Worm (Caenorhabditis elegans) whole organism, L3 larva: ENCODE measurements around the gene moc-1.

Source experiments
- R02D3.7 ChIP-seq: fragments of 150-350 bp; optimal IDR thresholded peaks from 2 replicates; lab custom pipeline; 2014; ENCODE audit warnings: missing biosample characterization, missing genetic modification characterization
- aly-2 ChIP-seq: fragments of 150-350 bp; optimal IDR thresholded peaks from 2 replicates; lab custom pipeline; 2014; ENCODE audit warnings: missing biosample characterization, missing genetic modification characterization
- ama-1 ChIP-seq: fragments of 150-350 bp; optimal IDR thresholded peaks from 2 replicates; lab custom pipeline; 2018
- ceh-16 ChIP-seq: sonication (generic microtip); optimal IDR thresholded peaks from 2 replicates; lab custom pipeline; 2017; ENCODE audit warnings: missing biosample characterization, missing genetic modification characterization
- ceh-28 ChIP-seq: fragments of 150-350 bp; optimal IDR thresholded peaks from 2 replicates; lab custom pipeline; 2014; ENCODE audit warnings: missing biosample characterization, missing genetic modification reagents, missing genetic modification characterization
- ceh-82 ChIP-seq: fragments of 150-350 bp; optimal IDR thresholded peaks from 2 replicates; lab custom pipeline; 2014; ENCODE audit warnings: missing biosample characterization, missing genetic modification characterization
- ceh-9 ChIP-seq: sonication (generic microtip); optimal IDR thresholded peaks from 2 replicates; lab custom pipeline; 2018; ENCODE audit warnings: missing biosample characterization, missing genetic modification characterization
- daf-12 ChIP-seq: fragments of 150-350 bp; optimal IDR thresholded peaks from 2 replicates; lab custom pipeline; 2014; ENCODE audit warnings: missing biosample characterization, missing genetic modification reagents, missing genetic modification characterization
- egl-5 ChIP-seq: fragments of 150-350 bp; optimal IDR thresholded peaks from 2 replicates; lab custom pipeline; 2017; ENCODE audit warnings: missing biosample characterization, missing genetic modification reagents, missing genetic modification characterization, inconsistent platforms
- elt-1 ChIP-seq: fragments of 150-350 bp; optimal IDR thresholded peaks from 2 replicates; lab custom pipeline; 2014; ENCODE audit warnings: missing biosample characterization, missing genetic modification characterization
- elt-2 ChIP-seq: sonication (generic microtip); optimal IDR thresholded peaks from 2 replicates; lab custom pipeline; 2016; ENCODE audit warnings: missing genetic modification reagents, mild to moderate bottlenecking, missing genetic modification characterization, missing compliant biosample characterization
- elt-3 ChIP-seq, 3 experiments: fragments of 150-350 bp in 1 of 3; sonication (generic microtip) in 2 of 3; optimal IDR thresholded peaks; 2 replicates in 2 of 3; 4 replicates in 1 of 3; lab custom pipeline; 2014 to 2017; ENCODE audit warnings: missing biosample characterization in 3 of 3, missing genetic modification characterization in 3 of 3
- eor-1 ChIP-seq, 2 experiments: fragments of 150-350 bp; optimal IDR thresholded peaks; 2 replicates each; lab custom pipeline; 2014 to 2018; ENCODE audit warnings: missing biosample characterization in 2 of 2, missing genetic modification characterization in 2 of 2
- fkh-2 ChIP-seq: fragments of 150-350 bp; optimal IDR thresholded peaks from 2 replicates; lab custom pipeline; 2014; ENCODE audit warnings: missing biosample characterization, missing genetic modification reagents, missing genetic modification characterization
- fos-1 ChIP-seq: fragments of 150-350 bp; optimal IDR thresholded peaks from 2 replicates; lab custom pipeline; 2014; ENCODE audit warnings: missing biosample characterization, missing genetic modification characterization
- hmg-11 ChIP-seq: sonication (generic microtip); optimal IDR thresholded peaks from 2 replicates; lab custom pipeline; 2016; ENCODE audit warnings: missing genetic modification characterization, missing compliant biosample characterization
- jun-1 ChIP-seq: fragments of 150-350 bp; optimal IDR thresholded peaks from 2 replicates; lab custom pipeline; 2014; ENCODE audit warnings: missing biosample characterization, missing genetic modification reagents, missing genetic modification characterization
- lin-15B ChIP-seq: fragments of 150-350 bp; optimal IDR thresholded peaks from 2 replicates; lab custom pipeline; 2014; ENCODE audit warnings: missing biosample characterization, missing genetic modification characterization
- lin-39 ChIP-seq: fragments of 150-350 bp; optimal IDR thresholded peaks from 2 replicates; lab custom pipeline; 2018; ENCODE audit warnings: missing biosample characterization, missing genetic modification reagents, missing genetic modification characterization
- lsy-12 ChIP-seq: sonication (generic microtip); optimal IDR thresholded peaks from 2 replicates; lab custom pipeline; 2016; ENCODE audit warnings: mild to moderate bottlenecking, missing genetic modification characterization, missing compliant biosample characterization
- mml-1 ChIP-seq: fragments of 150-350 bp; sonication (generic microtip); optimal IDR thresholded peaks from 3 replicates; lab custom pipeline; 2014; ENCODE audit warnings: missing biosample characterization, missing genetic modification characterization
- nfya-1 ChIP-seq: sonication (generic microtip); optimal IDR thresholded peaks from 2 replicates; lab custom pipeline; 2017; ENCODE audit warnings: missing genetic modification characterization, mild to moderate bottlenecking, missing compliant biosample characterization, antibody characterized with exemption, moderate library complexity; ENCODE audit not compliant: insufficient read depth
- nhr-11 ChIP-seq: fragments of 150-350 bp; optimal IDR thresholded peaks from 2 replicates; lab custom pipeline; 2014; ENCODE audit warnings: missing biosample characterization, missing genetic modification characterization
- nhr-12 ChIP-seq: fragments of 150-350 bp; optimal IDR thresholded peaks from 2 replicates; lab custom pipeline; 2014; ENCODE audit warnings: missing biosample characterization, missing genetic modification characterization
- nhr-23 ChIP-seq: fragments of 150-350 bp; optimal IDR thresholded peaks from 2 replicates; lab custom pipeline; 2014; ENCODE audit warnings: missing biosample characterization, missing genetic modification reagents, missing genetic modification characterization
- nhr-25 ChIP-seq: sonication (generic microtip); optimal IDR thresholded peaks from 2 replicates; lab custom pipeline; 2017; ENCODE audit warnings: missing biosample characterization, missing genetic modification characterization
- nhr-28 ChIP-seq: fragments of 150-350 bp; optimal IDR thresholded peaks from 2 replicates; lab custom pipeline; 2014; ENCODE audit warnings: missing biosample characterization, missing genetic modification characterization
- nhr-43 ChIP-seq: sonication (generic microtip); optimal IDR thresholded peaks from 2 replicates; lab custom pipeline; 2016; ENCODE audit warnings: mild to moderate bottlenecking, missing genetic modification characterization, missing compliant biosample characterization; ENCODE audit not compliant: poor library complexity, severe bottlenecking
- nhr-67 ChIP-seq: fragments of 150-350 bp; optimal IDR thresholded peaks from 2 replicates; lab custom pipeline; 2014; ENCODE audit warnings: missing biosample characterization, missing genetic modification characterization
- nhr-76 ChIP-seq: fragments of 150-350 bp; sonication (generic microtip); optimal IDR thresholded peaks from 5 replicates; lab custom pipeline; 2014; ENCODE audit warnings: missing biosample characterization, missing genetic modification characterization
- nhr-77 ChIP-seq: fragments of 150-350 bp; optimal IDR thresholded peaks from 2 replicates; lab custom pipeline; 2014; ENCODE audit warnings: missing biosample characterization, missing genetic modification characterization
- pha-4 ChIP-seq: fragments of 150-350 bp; optimal IDR thresholded peaks from 2 replicates; lab custom pipeline; 2014; ENCODE audit warnings: missing biosample characterization, missing genetic modification reagents, missing genetic modification characterization
- pqm-1 ChIP-seq: fragments of 150-350 bp; optimal IDR thresholded peaks from 2 replicates; lab custom pipeline; 2017; ENCODE audit warnings: missing biosample characterization, missing genetic modification characterization, inconsistent platforms
- sea-2 ChIP-seq: fragments of 150-350 bp; sonication (generic microtip); optimal IDR thresholded peaks from 4 replicates; lab custom pipeline; 2014; ENCODE audit warnings: missing biosample characterization, missing genetic modification reagents, missing genetic modification characterization
- skn-1 ChIP-seq: fragments of 150-350 bp; optimal IDR thresholded peaks from 2 replicates; lab custom pipeline; 2014; ENCODE audit warnings: missing biosample characterization, missing genetic modification characterization
- snpc-4 ChIP-seq: fragments of 150-350 bp; optimal IDR thresholded peaks from 2 replicates; lab custom pipeline; 2014; ENCODE audit warnings: missing biosample characterization, missing genetic modification characterization
- tbx-2 ChIP-seq: sonication (generic microtip); optimal IDR thresholded peaks from 2 replicates; lab custom pipeline; 2016; ENCODE audit warnings: mild to moderate bottlenecking, missing genetic modification characterization, missing compliant biosample characterization
- unc-39 ChIP-seq: sonication (generic microtip); optimal IDR thresholded peaks from 4 replicates; lab custom pipeline; 2017; ENCODE audit warnings: missing biosample characterization, missing genetic modification characterization
- unc-62 ChIP-seq: fragments of 150-350 bp; sonication (generic microtip); optimal IDR thresholded peaks from 4 replicates; lab custom pipeline; 2014; ENCODE audit warnings: missing biosample characterization, missing genetic modification reagents, missing genetic modification characterization
- zag-1 ChIP-seq: fragments of 150-350 bp; optimal IDR thresholded peaks from 2 replicates; lab custom pipeline; 2014; ENCODE audit warnings: missing biosample characterization, missing genetic modification characterization
- ztf-11 ChIP-seq: fragments of 150-350 bp; optimal IDR thresholded peaks from 2 replicates; lab custom pipeline; 2014; ENCODE audit warnings: missing biosample characterization, missing genetic modification characterization
- ztf-4 ChIP-seq: fragments of 150-350 bp; optimal IDR thresholded peaks from 2 replicates; lab custom pipeline; 2014; ENCODE audit warnings: missing biosample characterization, missing genetic modification characterization

Gene moc-1

DNA sequence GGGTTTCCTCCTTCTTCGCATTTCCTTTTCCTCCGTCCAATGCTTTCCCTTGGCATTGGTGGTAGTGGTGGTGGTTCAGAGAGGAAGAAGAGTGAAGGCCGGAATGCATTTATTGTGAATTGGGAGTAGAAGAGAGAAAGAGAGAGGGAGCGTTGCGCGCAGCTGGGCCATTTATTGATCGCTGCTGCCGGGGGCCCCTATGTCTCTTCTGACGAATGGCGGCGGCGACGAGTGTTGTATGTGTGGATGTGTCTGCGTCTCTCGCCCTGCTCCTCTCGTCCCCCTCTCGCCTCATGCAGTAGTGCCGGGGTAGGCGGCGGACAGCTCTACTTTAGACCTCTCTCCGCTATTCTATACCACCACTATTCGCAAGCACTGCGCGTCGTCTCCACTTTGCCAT, 8.2 kb upstream of the moc-1 start, which contains the start of gene unc-115 (continued):
- peak; percentile 38 for TF ChIP-seq nhr-11 (tag; lab: Kevin White, UChicago)
- TF ChIP-seq lin-39 (tag; lab: Kevin White, UChicago), result peak; percentile 93
- no peak for TF ChIP-seq elt-1 (tag; lab: Kevin White, UChicago)
- TF ChIP-seq nhr-12 (tag; lab: Kevin White, UChicago), result no peak
- peak; percentile 67 for TF ChIP-seq R02D3.7 (tag; lab: Kevin White, UChicago)
- no peak for TF ChIP-seq mml-1

DNA sequence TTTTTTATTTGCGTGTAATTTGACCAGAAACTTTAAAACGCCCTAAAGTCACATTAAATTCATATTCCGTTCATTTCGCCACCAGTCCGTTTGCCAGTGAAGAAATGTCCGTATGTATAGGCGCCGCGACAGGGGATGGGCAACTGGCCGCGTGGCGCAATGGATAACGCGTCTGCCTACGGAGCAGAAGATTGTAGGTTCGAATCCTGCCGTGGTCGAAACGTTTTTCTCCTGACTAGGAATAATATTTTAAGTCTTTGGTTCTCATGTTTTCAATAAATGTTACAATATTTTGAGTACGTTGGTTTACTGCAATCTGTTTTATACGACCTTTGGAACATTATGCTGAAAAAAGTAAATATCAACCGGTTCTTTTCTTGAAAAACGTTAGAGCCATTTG, 6.6 kb upstream of the moc-1 start:
- TF ChIP-seq pha-4, result peak; percentile 47
- TF ChIP-seq nhr-76 (tag; lab: Kevin White, UChicago), result no peak
- TF ChIP-seq elt-3 (tag; optimal IDR thresholded peaks at IDR 0.05; lab: Kevin White, UChicago), result no peak
- peak; percentile 91 for TF ChIP-seq hmg-11 (tag; lab: Kevin White, UChicago)
- TF ChIP-seq daf-12 (tag; lab: Kevin White, UChicago), result no peak
- peak; percentile 60 for TF ChIP-seq lsy-12 (tag; lab: Kevin White, UChicago)
- peak; percentile 23 for TF ChIP-seq ceh-28 (tag; lab: Kevin White, UChicago)
- TF ChIP-seq unc-62 (GFP tag; lab: Kevin White, UChicago), result no peak
- TF ChIP-seq fkh-2 (tag; lab: Kevin White, UChicago), result no peak
- TF ChIP-seq lin-39 (tag; lab: Kevin White, UChicago), result peak; percentile 54
- TF ChIP-seq nhr-23 (tag; lab: Kevin White, UChicago), result peak; percentile 48
- TF ChIP-seq nhr-25 (tag; lab: Kevin White, UChicago), result peak; percentile 35
- TF ChIP-seq skn-1, result peak; percentile 29
- peak; percentile 55 for TF ChIP-seq tbx-2 (tag; lab: Kevin White, UChicago)
- peak; percentile 25 for TF ChIP-seq jun-1 (tag; lab: Kevin White, UChicago)
- peak; percentile 6 for TF ChIP-seq pqm-1 (tag; lab: Kevin White, UChicago)
- peak; percentile 81 for TF ChIP-seq nhr-43
- TF ChIP-seq ceh-16 (tag; lab: Kevin White, UChicago), result no peak
- TF ChIP-seq mml-1, result no peak
- no peak for TF ChIP-seq ceh-82 (tag; lab: Kevin White, UChicago)
- peak; percentile 44 for TF ChIP-seq elt-2 (tag; lab: Kevin White, UChicago)
- TF ChIP-seq lin-15B (tag; lab: Kevin White, UChicago), result no peak
- TF ChIP-seq nfya-1 (tag; lab: Kevin White, UChicago), result peak; percentile 49
- TF ChIP-seq, all 47 proteins: peak for 14

DNA sequence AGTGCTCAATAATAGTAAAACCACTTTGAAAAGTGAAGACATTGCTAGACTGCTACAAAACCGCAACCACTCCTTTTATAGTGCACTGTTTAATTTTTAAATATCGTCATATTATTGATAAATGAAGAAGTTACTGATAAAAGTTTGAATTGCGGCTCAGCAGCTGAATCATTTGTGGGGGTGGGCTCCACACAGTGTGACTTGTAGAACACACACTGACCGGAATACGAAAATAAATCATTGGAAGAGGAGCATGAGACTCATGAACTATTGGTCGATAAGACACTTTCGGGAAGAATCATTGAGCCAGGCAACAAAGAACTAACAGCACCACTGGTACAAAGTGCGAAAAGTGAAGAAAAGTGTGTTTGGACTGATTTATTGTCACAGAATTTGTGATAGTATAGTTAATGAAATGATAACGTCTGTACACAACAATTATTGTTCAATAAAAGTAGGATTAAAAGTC, 3.6 kb upstream of the moc-1 start, which contains the start of gene oac-14:
oac-14 (minus strand) TSS at position 51 of the 469 bp plus-strand sequence.
- TF ChIP-seq nhr-76 (tag; lab: Kevin White, UChicago) (no peak), nfya-1 (tag; lab: Kevin White, UChicago) (peak; percentile 17), eor-1 (tag; optimal IDR thresholded peaks at IDR 0.05; lab: Kevin White, UChicago) (no peak), ama-1 (no peak), pqm-1 (tag; lab: Kevin White, UChicago) (peak; percentile 98), tbx-2 (tag; lab: Kevin White, UChicago) (no peak), ceh-28 (tag; lab: Kevin White, UChicago) (peak; percentile 31), ztf-11 (tag; lab: Kevin White, UChicago) (no peak), egl-5 (tag; lab: Kevin White, UChicago) (no peak), fos-1 (tag; lab: Kevin White, UChicago) (no peak), elt-3 (tag; optimal IDR thresholded peaks at IDR 0.05; lab: Kevin White, UChicago) (no peak), jun-1 (tag; lab: Kevin White, UChicago) (peak; percentile 89), zag-1 (tag; lab: Kevin White, UChicago) (no peak), nhr-67 (no peak), snpc-4 (tag; lab: Kevin White, UChicago) (no peak), elt-1 (tag; lab: Kevin White, UChicago) (no peak), ceh-16 (tag; lab: Kevin White, UChicago) (no peak), elt-2 (tag; lab: Kevin White, UChicago) (peak; percentile 99), hmg-11 (tag; lab: Kevin White, UChicago) (no peak), ztf-4 (no peak), aly-2 (tag; lab: Kevin White, UChicago) (no peak), R02D3.7 (tag; lab: Kevin White, UChicago) (no peak), sea-2 (GFP tag; lab: Kevin White, UChicago) (no peak), skn-1 (no peak), nhr-28 (no peak), ceh-9 (no peak), pha-4 (peak; percentile 50), unc-39 (no peak), ceh-82 (tag; lab: Kevin White, UChicago) (no peak), unc-62 (GFP tag; lab: Kevin White, UChicago) (no peak), mml-1 (no peak), nhr-77 (tag; lab: Kevin White, UChicago) (no peak), nhr-11 (tag; lab: Kevin White, UChicago) (no peak), lsy-12 (tag; lab: Kevin White, UChicago) (no peak)
